Fruit fly (Drosophila melanogaster): ENCODE data around the gene CG6470.

DNA sequence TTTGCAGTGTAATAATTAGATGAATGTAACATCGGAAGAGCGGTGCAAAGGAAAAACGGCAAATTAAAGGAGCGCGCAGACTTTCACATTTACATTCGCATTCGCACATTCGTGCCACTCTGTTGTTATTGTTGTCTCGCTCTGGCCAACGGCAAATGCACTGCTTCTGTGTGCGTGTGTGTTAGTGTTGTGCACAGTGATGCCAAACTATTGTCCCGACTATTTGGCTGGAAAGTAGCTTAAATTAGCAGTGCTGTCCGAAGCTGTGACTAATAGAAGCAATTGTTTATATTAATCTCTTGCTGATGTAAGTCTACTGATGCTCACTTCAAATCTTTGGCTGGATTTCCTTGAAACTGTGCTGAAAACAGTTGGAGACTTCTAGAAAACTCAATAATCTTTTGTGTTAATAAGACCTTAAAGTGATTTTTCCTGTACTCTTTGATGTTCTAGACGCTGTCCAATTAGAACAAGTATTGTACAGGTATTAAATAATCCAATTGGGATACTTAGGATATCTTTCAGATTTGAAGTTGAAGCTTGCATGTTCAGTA lies 1.4 kb upstream of the CG6470 start:
- TF ChIP-seq usp (GFP tag; optimal IDR thresholded peaks at IDR 0.05) = no peak
- TF ChIP-seq EcR (GFP tag; optimal IDR thresholded peaks at IDR 0.05) = no peak
